Fruit fly (Drosophila melanogaster): Measurements from ENCODE around the gene CG6683.

Gene CG6683

DNA sequence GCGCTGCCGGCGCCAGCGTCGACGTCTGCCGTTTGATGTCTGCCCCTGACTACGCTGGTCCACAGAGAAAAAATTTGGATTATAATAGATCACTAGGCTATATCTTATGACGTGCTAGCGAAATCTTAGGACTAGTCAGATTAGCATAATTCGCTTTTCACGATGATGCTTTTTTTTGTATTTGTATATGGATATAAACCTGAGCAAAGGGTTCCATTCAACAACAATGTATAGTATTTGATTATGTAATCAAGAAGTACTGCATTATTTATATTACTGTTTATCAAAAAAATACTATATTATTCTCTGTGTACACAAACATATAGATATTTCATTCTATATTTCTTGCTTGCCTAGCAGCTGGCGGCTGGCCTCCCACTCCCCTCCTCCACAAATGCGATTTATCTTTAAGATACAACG lies 32.4 kb upstream of the CG6683 start (continued):
- TF ChIP-seq salm (tag; optimal IDR thresholded peaks at IDR 0.05) (peak; percentile 76), Mrtf (GFP tag; IDR thresholded peaks at IDR 0.05) (peak; percentile 76; the same call in 2 of the 3 replicates), kah (GFP tag; optimal IDR thresholded peaks at IDR 0.05) (peak; percentile 48), wdn (GFP tag; IDR thresholded peaks at IDR 0.05) (peak; percentile 80), Dad (GFP tag; optimal IDR thresholded peaks at IDR 0.05) (peak; percentile 46), TFAM (GFP tag; optimal IDR thresholded peaks at IDR 0.05) (no peak), gem (tag; optimal IDR thresholded peaks at IDR 0.05) (peak; percentile 94), corto (GFP tag; optimal IDR thresholded peaks at IDR 0.05) (no peak), NfI (GFP tag; optimal IDR thresholded peaks at IDR 0.05) (peak; percentile 90), CG4707 (GFP tag; optimal IDR thresholded peaks at IDR 0.05) (peak; percentile 41), CG2120 (GFP tag; optimal IDR thresholded peaks at IDR 0.05) (peak; percentile 91), CG1792 (GFP tag; optimal IDR thresholded peaks at IDR 0.05) (peak; percentile 34), Ssrp (tag; optimal IDR thresholded peaks at IDR 0.05) (peak; percentile 88), CG10654 (GFP tag; optimal IDR thresholded peaks at IDR 0.05) (peak; percentile 79), CG18599 (GFP tag; optimal IDR thresholded peaks at IDR 0.05) (peak; percentile 92), jigr1 (GFP tag; IDR thresholded peaks at IDR 0.05) (peak; percentile 41; the same call in 1 of the 3 replicates), Dip2 (GFP tag; IDR thresholded peaks at IDR 0.05) (no peak; the same call in 1 of the 2 replicates), CG32772 (GFP tag; IDR thresholded peaks at IDR 0.05) (peak; percentile 74), croc (GFP tag; conservative IDR thresholded peaks at IDR 0.05) (peak; percentile 62), pfk (GFP tag; optimal IDR thresholded peaks at IDR 0.05) (no peak), Taf1 (GFP tag; IDR thresholded peaks at IDR 0.05) (peak; percentile 76), Mad (GFP tag; optimal IDR thresholded peaks at IDR 0.05) (peak; percentile 67), Fer2 (tag; optimal IDR thresholded peaks at IDR 0.05) (peak; percentile 80), Dll (GFP tag; IDR thresholded peaks at IDR 0.05; ENCODE audit: partially characterized antibody) (no peak), gt (GFP tag; IDR thresholded peaks at IDR 0.05) (peak; percentile 48; the same call in 1 of the 2 replicates), CG17829 (tag; optimal IDR thresholded peaks at IDR 0.05) (peak; percentile 85), zen (tag; optimal IDR thresholded peaks at IDR 0.05) (peak; percentile 67), zfh2 (GFP tag; optimal IDR thresholded peaks at IDR 0.05) (peak; percentile 74), Xrp1 (GFP tag; IDR thresholded peaks at IDR 0.05) (peak; percentile 83), oc (tag; optimal IDR thresholded peaks at IDR 0.05) (peak; percentile 85), fd102C (GFP tag; optimal IDR thresholded peaks at IDR 0.05) (no peak), Bteb2 (GFP tag; optimal IDR thresholded peaks at IDR 0.05) (peak; percentile 71), mam (GFP tag; optimal IDR thresholded peaks at IDR 0.05) (peak; percentile 81), toy (GFP tag; IDR thresholded peaks at IDR 0.05) (peak; percentile 44; the same call in 1 of the 2 replicates), CG6791 (GFP tag; IDR thresholded peaks at IDR 0.05; ENCODE audit: partially characterized antibody) (no peak), CG3281 (GFP tag; optimal IDR thresholded peaks at IDR 0.05) (peak; percentile 93), sc (optimal IDR thresholded peaks at IDR 0.05) (no peak), sc (GFP tag; optimal IDR thresholded peaks at IDR 0.05) (peak; percentile 67), row (GFP tag; IDR thresholded peaks at IDR 0.05) (peak; percentile 86), Side (GFP tag; optimal IDR thresholded peaks at IDR 0.05) (peak; percentile 60), cwo (GFP tag; optimal IDR thresholded peaks at IDR 0.05) (peak; percentile 80), Fer3 (tag; optimal IDR thresholded peaks at IDR 0.05) (peak; percentile 90), CG2199 (GFP tag; IDR thresholded peaks at IDR 0.05) (0 out of 3 replicates have a peak, but pooled peaks have one; percentile 48), so (GFP tag; IDR thresholded peaks at IDR 0.05) (peak; percentile 83), sr (GFP tag; IDR thresholded peaks at IDR 0.05) (no peak), CG6854 (GFP tag; optimal IDR thresholded peaks at IDR 0.05) (peak; percentile 83), CG1832 (GFP tag; optimal IDR thresholded peaks at IDR 0.05) (no peak), bowl (GFP tag; IDR thresholded peaks at IDR 0.05) (peak; percentile 47; the same call in 1 of the 2 replicates), btn (GFP tag; optimal IDR thresholded peaks at IDR 0.05) (no peak), ERR (GFP tag; optimal IDR thresholded peaks at IDR 0.05) (peak; percentile 58), Abd-B (GFP tag; optimal IDR thresholded peaks at IDR 0.05) (peak; percentile 87)
